Fruit fly (Drosophila melanogaster): ENCODE results near the gene Mst87F.

Gene Mst87F

DNA sequence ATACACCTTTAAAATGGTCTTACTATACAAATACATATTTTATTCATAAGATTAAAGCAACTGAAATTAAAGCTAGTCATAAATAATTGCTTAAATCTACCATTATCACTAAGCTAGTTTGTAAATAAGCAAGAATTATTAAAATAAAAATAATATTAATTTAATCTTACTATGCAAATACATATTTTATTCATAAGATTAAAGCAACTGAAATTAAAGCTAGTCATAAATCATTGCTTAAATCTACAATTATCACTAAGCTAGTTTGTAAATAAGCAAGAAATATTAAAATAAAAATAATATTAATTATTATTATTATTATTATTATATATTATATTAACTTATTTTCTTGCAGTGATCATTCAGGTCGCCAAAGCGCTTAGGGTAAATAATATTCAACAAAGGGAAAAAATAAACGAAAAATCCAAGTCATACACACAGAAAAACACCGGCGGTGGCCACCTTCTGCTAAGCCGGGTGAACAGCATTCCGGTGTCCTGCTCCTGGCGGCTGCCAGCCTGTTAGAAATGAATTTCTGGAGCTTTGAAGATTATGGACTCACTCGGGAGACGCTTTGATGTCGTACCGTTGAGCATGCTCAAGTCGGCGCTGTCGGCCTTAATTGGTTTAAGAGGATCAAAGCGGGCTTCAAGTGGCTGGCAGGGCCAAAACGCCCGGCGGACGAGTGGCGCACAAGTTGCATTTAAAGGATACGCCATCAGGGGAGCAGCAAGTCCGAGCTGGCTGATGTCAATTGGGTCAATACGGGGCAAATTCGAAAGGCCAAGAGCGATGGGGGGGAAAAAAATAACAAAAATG is 23.7 kb downstream of the Mst87F start (continued):
- TF ChIP-seq CG7839 (tag; optimal IDR thresholded peaks at IDR 0.05) (peak; percentile 79), hbn (GFP tag; IDR thresholded peaks at IDR 0.05; ENCODE audit: partially characterized antibody) (no peak), CG1529 (GFP tag; optimal IDR thresholded peaks at IDR 0.05) (no peak), lov (optimal IDR thresholded peaks at IDR 0.05) (no peak), lov (GFP tag; IDR thresholded peaks at IDR 0.05) (no peak), CG12104 (GFP tag; optimal IDR thresholded peaks at IDR 0.05) (peak; percentile 30), slou (GFP tag; optimal IDR thresholded peaks at IDR 0.05) (no peak), Med (GFP tag) (peak; percentile 40), CG10565 (GFP tag; optimal IDR thresholded peaks at IDR 0.05) (no peak), slp2 (GFP tag; optimal IDR thresholded peaks at IDR 0.05) (no peak), CG30403 (GFP tag; optimal IDR thresholded peaks at IDR 0.05) (peak; percentile 53), CG9932 (GFP tag; IDR thresholded peaks at IDR 0.05) (no peak), CG12942 (GFP tag; optimal IDR thresholded peaks at IDR 0.05) (no peak), emc (GFP tag; optimal IDR thresholded peaks at IDR 0.05) (no peak), Bgb (GFP tag; IDR thresholded peaks at IDR 0.05; ENCODE audit: partially characterized antibody) (0 out of 2 replicates have a peak, but pooled peaks have one; percentile 6), ap (GFP tag; IDR thresholded peaks at IDR 0.05) (no peak), CG14710 (tag; optimal IDR thresholded peaks at IDR 0.05) (peak; percentile 19), CG7786 (GFP tag; optimal IDR thresholded peaks at IDR 0.05) (no peak), CG8089 (GFP tag; optimal IDR thresholded peaks at IDR 0.05) (no peak), maf-S (GFP tag; optimal IDR thresholded peaks at IDR 0.05) (no peak), chinmo (GFP tag; IDR thresholded peaks at IDR 0.05; ENCODE audit: partially characterized antibody) (no peak), Dp (GFP tag; optimal IDR thresholded peaks at IDR 0.05) (no peak), pita (GFP tag; optimal IDR thresholded peaks at IDR 0.05) (no peak), org-1 (GFP tag; optimal IDR thresholded peaks at IDR 0.05) (peak; percentile 9), scrt (GFP tag; optimal IDR thresholded peaks at IDR 0.05) (peak; percentile 8), HLH54F (GFP tag; optimal IDR thresholded peaks at IDR 0.05) (no peak), CG5953 (GFP tag; IDR thresholded peaks at IDR 0.05) (no peak), C15 (GFP tag; IDR thresholded peaks at IDR 0.05) (no peak), ro (GFP tag; IDR thresholded peaks at IDR 0.05) (no peak), pzg (GFP tag; optimal IDR thresholded peaks at IDR 0.05) (no peak), HLH4C (GFP tag; IDR thresholded peaks at IDR 0.05; ENCODE audit: partially characterized antibody) (peak; percentile 33; the same call in 2 of the 3 replicates), cg (GFP tag; optimal IDR thresholded peaks at IDR 0.05) (no peak), CG13287 (GFP tag; IDR thresholded peaks at IDR 0.05; ENCODE audit: partially characterized antibody) (no peak; the same call in 1 of the 2 replicates), MBD-R2 (GFP tag; IDR thresholded peaks at IDR 0.05) (no peak), CG4360 (GFP tag; IDR thresholded peaks at IDR 0.05) (no peak), lilli (GFP tag; optimal IDR thresholded peaks at IDR 0.05) (no peak), seq (GFP tag; IDR thresholded peaks at IDR 0.05) (no peak), Sry-δ (GFP tag; optimal IDR thresholded peaks at IDR 0.05) (no peak), CG14014 (GFP tag; IDR thresholded peaks at IDR 0.05) (no peak), Bteb2 (GFP tag; optimal IDR thresholded peaks at IDR 0.05) (no peak), Eip74EF (GFP tag; optimal IDR thresholded peaks at IDR 0.05) (peak in 1 of 2 experiments; percentile 19), onecut (GFP tag; IDR thresholded peaks at IDR 0.05) (peak; percentile 28), Side (GFP tag; optimal IDR thresholded peaks at IDR 0.05) (no peak), sisA (GFP tag; IDR thresholded peaks at IDR 0.05) (no peak; the same call in 1 of the 2 replicates), insv (GFP tag; optimal IDR thresholded peaks at IDR 0.05) (no peak), tup (GFP tag; optimal IDR thresholded peaks at IDR 0.05) (no peak), HHEX (GFP tag; optimal IDR thresholded peaks at IDR 0.05) (peak; percentile 38), CG2712 (tag; optimal IDR thresholded peaks at IDR 0.05) (peak; percentile 72), CG10959 (GFP tag; IDR thresholded peaks at IDR 0.05) (no peak), lbe (GFP tag; optimal IDR thresholded peaks at IDR 0.05) (no peak)
